Worm (Caenorhabditis elegans) whole organism, L3 larva: ENCODE results near the gene fbxc-27.

Source experiments
- R02D3.7 ChIP-seq: fragments of 150-350 bp; optimal IDR thresholded peaks from 2 replicates; lab custom pipeline; 2014; ENCODE audit warnings: missing biosample characterization, missing genetic modification characterization
- ZK546.5 ChIP-seq: sonication (generic microtip); optimal IDR thresholded peaks from 2 replicates; lab custom pipeline; 2017; ENCODE audit warnings: missing biosample characterization, missing genetic modification characterization
- ceh-28 ChIP-seq: fragments of 150-350 bp; optimal IDR thresholded peaks from 2 replicates; lab custom pipeline; 2014; ENCODE audit warnings: missing biosample characterization, missing genetic modification reagents, missing genetic modification characterization
- ceh-82 ChIP-seq: fragments of 150-350 bp; optimal IDR thresholded peaks from 2 replicates; lab custom pipeline; 2014; ENCODE audit warnings: missing biosample characterization, missing genetic modification characterization
- ceh-9 ChIP-seq: sonication (generic microtip); optimal IDR thresholded peaks from 2 replicates; lab custom pipeline; 2018; ENCODE audit warnings: missing biosample characterization, missing genetic modification characterization
- daf-12 ChIP-seq: fragments of 150-350 bp; optimal IDR thresholded peaks from 2 replicates; lab custom pipeline; 2014; ENCODE audit warnings: missing biosample characterization, missing genetic modification reagents, missing genetic modification characterization
- egl-27 ChIP-seq: sonication (generic microtip); optimal IDR thresholded peaks from 4 replicates; lab custom pipeline; 2017; ENCODE audit warnings: missing biosample characterization, missing genetic modification reagents, missing genetic modification characterization
- elt-2 ChIP-seq: sonication (generic microtip); optimal IDR thresholded peaks from 2 replicates; lab custom pipeline; 2016; ENCODE audit warnings: missing genetic modification reagents, mild to moderate bottlenecking, missing genetic modification characterization, missing compliant biosample characterization
- elt-3 ChIP-seq, 3 experiments: fragments of 150-350 bp in 1 of 3; sonication (generic microtip) in 2 of 3; optimal IDR thresholded peaks; 2 replicates in 2 of 3; 4 replicates in 1 of 3; lab custom pipeline; 2014 to 2017; ENCODE audit warnings: missing biosample characterization in 3 of 3, missing genetic modification characterization in 3 of 3
- fkh-2 ChIP-seq: fragments of 150-350 bp; optimal IDR thresholded peaks from 2 replicates; lab custom pipeline; 2014; ENCODE audit warnings: missing biosample characterization, missing genetic modification reagents, missing genetic modification characterization
- fos-1 ChIP-seq: fragments of 150-350 bp; optimal IDR thresholded peaks from 2 replicates; lab custom pipeline; 2014; ENCODE audit warnings: missing biosample characterization, missing genetic modification characterization
- hmg-11 ChIP-seq: sonication (generic microtip); optimal IDR thresholded peaks from 2 replicates; lab custom pipeline; 2016; ENCODE audit warnings: missing genetic modification characterization, missing compliant biosample characterization
- jun-1 ChIP-seq: fragments of 150-350 bp; optimal IDR thresholded peaks from 2 replicates; lab custom pipeline; 2014; ENCODE audit warnings: missing biosample characterization, missing genetic modification reagents, missing genetic modification characterization
- lin-15B ChIP-seq: fragments of 150-350 bp; optimal IDR thresholded peaks from 2 replicates; lab custom pipeline; 2014; ENCODE audit warnings: missing biosample characterization, missing genetic modification characterization
- lsy-12 ChIP-seq: sonication (generic microtip); optimal IDR thresholded peaks from 2 replicates; lab custom pipeline; 2016; ENCODE audit warnings: mild to moderate bottlenecking, missing genetic modification characterization, missing compliant biosample characterization
- mdl-1 ChIP-seq: fragments of 150-350 bp; optimal IDR thresholded peaks from 2 replicates; lab custom pipeline; 2014; ENCODE audit warnings: missing biosample characterization, missing genetic modification characterization
- mml-1 ChIP-seq: fragments of 150-350 bp; sonication (generic microtip); optimal IDR thresholded peaks from 3 replicates; lab custom pipeline; 2014; ENCODE audit warnings: missing biosample characterization, missing genetic modification characterization
- nfya-1 ChIP-seq: sonication (generic microtip); optimal IDR thresholded peaks from 2 replicates; lab custom pipeline; 2017; ENCODE audit warnings: missing genetic modification characterization, mild to moderate bottlenecking, missing compliant biosample characterization, antibody characterized with exemption, moderate library complexity; ENCODE audit not compliant: insufficient read depth
- nhr-11 ChIP-seq: fragments of 150-350 bp; optimal IDR thresholded peaks from 2 replicates; lab custom pipeline; 2014; ENCODE audit warnings: missing biosample characterization, missing genetic modification characterization
- nhr-28 ChIP-seq: fragments of 150-350 bp; optimal IDR thresholded peaks from 2 replicates; lab custom pipeline; 2014; ENCODE audit warnings: missing biosample characterization, missing genetic modification characterization
- nhr-43 ChIP-seq: sonication (generic microtip); optimal IDR thresholded peaks from 2 replicates; lab custom pipeline; 2016; ENCODE audit warnings: mild to moderate bottlenecking, missing genetic modification characterization, missing compliant biosample characterization; ENCODE audit not compliant: poor library complexity, severe bottlenecking
- nhr-76 ChIP-seq: fragments of 150-350 bp; sonication (generic microtip); optimal IDR thresholded peaks from 5 replicates; lab custom pipeline; 2014; ENCODE audit warnings: missing biosample characterization, missing genetic modification characterization
- pha-4 ChIP-seq: fragments of 150-350 bp; optimal IDR thresholded peaks from 2 replicates; lab custom pipeline; 2014; ENCODE audit warnings: missing biosample characterization, missing genetic modification reagents, missing genetic modification characterization
- pqm-1 ChIP-seq: fragments of 150-350 bp; optimal IDR thresholded peaks from 2 replicates; lab custom pipeline; 2017; ENCODE audit warnings: missing biosample characterization, missing genetic modification characterization, inconsistent platforms
- sea-2 ChIP-seq: fragments of 150-350 bp; sonication (generic microtip); optimal IDR thresholded peaks from 4 replicates; lab custom pipeline; 2014; ENCODE audit warnings: missing biosample characterization, missing genetic modification reagents, missing genetic modification characterization
- skn-1 ChIP-seq: fragments of 150-350 bp; optimal IDR thresholded peaks from 2 replicates; lab custom pipeline; 2014; ENCODE audit warnings: missing biosample characterization, missing genetic modification characterization
- snpc-4 ChIP-seq: fragments of 150-350 bp; optimal IDR thresholded peaks from 2 replicates; lab custom pipeline; 2014; ENCODE audit warnings: missing biosample characterization, missing genetic modification characterization
- unc-62 ChIP-seq: fragments of 150-350 bp; sonication (generic microtip); optimal IDR thresholded peaks from 4 replicates; lab custom pipeline; 2014; ENCODE audit warnings: missing biosample characterization, missing genetic modification reagents, missing genetic modification characterization
- ztf-11 ChIP-seq: fragments of 150-350 bp; optimal IDR thresholded peaks from 2 replicates; lab custom pipeline; 2014; ENCODE audit warnings: missing biosample characterization, missing genetic modification characterization

The fbxc-27 gene

ce11 chrII:880666-881226 is 28.8 kb upstream of the fbxc-27 start:
- TF ChIP-seq nhr-43 (tag; lab: Kevin White, UChicago) (no peak), snpc-4 (tag; lab: Kevin White, UChicago) (peak; percentile 23), ceh-9 (tag; lab: Kevin White, UChicago) (no peak), elt-2 (tag; lab: Kevin White, UChicago) (peak; percentile 87), mdl-1 (tag; lab: Kevin White, UChicago) (no peak), nfya-1 (tag; lab: Kevin White, UChicago) (no peak), pqm-1 (tag; lab: Kevin White, UChicago) (peak; percentile 46), sea-2 (GFP tag; lab: Kevin White, UChicago) (no peak)

DNA sequence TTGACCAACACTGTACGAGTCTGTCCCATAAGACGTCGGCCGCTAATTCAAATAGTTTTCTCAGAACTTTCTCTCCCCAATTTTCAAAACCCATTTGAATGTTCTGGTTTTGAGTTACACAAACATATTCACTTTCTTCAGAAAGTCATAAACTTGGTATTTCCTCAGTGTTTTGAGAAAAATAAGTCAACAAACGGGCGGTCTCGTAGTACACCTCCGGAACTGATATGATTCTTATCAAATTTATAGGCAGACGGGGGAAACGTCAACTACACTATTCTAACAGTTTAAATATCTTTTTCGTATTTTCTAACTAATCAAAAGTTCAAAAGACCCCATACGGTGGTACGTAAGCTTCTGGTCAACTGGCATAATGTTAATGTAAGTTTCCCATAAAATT is 25.4 kb upstream of the fbxc-27 start:
- TF ChIP-seq mdl-1 (tag; lab: Kevin White, UChicago), result no peak
- TF ChIP-seq elt-2 (tag; lab: Kevin White, UChicago), result peak; percentile 73
- no peak for TF ChIP-seq ztf-11 (tag; lab: Kevin White, UChicago)
- peak; percentile 2 for TF ChIP-seq pha-4 (tag; lab: Kevin White, UChicago)

- TF ChIP-seq nfya-1 (tag; lab: Kevin White, UChicago) (no peak), nhr-76 (tag; lab: Kevin White, UChicago) (no peak), elt-2 (tag; lab: Kevin White, UChicago) (peak; percentile 75), fkh-2 (tag; lab: Kevin White, UChicago) (no peak), ZK546.5 (tag; lab: Kevin White, UChicago) (no peak), lin-15B (tag; lab: Kevin White, UChicago) (no peak), snpc-4 (tag; lab: Kevin White, UChicago) (no peak), elt-3 (tag; optimal IDR thresholded peaks at IDR 0.05; lab: Kevin White, UChicago) (no peak), mdl-1 (tag; lab: Kevin White, UChicago) (no peak), pqm-1 (tag; lab: Kevin White, UChicago) (peak; percentile 13), pha-4 (tag; lab: Kevin White, UChicago) (peak; percentile 36)
Observed at ce11 chrII:888024-888423, 21.5 kb upstream of the fbxc-27 start, which contains the start of gene T07D3.4. TSS of gene T07D3.4 (plus strand) at chrII:888309.

DNA sequence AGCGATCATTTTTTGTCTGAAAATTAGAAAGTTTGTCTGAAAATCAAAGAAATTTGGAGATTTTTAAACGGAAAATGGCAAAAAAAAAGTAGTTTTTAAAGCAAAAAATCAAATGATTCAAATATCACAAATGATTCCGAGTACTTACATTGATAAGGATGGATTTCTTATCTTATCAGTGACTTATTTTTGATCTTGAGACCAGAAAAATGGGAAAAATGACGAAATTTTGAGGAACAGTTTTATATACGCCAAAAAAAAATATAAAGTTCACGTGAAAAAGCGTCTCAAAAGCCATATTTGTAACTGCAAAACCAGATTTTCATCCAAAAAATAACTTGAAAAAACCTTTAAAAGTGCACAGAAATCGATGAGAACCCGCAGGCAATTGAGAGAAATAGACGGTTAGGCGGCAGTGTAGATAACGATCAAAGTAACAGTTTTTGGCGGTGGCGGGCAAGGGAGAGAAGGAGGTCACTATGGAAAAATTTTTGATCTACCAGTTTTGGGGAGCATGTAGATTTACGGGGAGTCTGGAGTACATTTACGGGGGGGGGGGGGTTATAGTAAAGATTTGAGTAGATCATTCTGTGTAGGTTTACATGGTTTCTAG is 8.7 kb upstream of the fbxc-27 start, which contains the start of gene T07D3.9:
Gene T07D3.9, minus strand, starts transcription at position 194 of the 613 bp plus-strand sequence.
- TF ChIP-seq pqm-1 (tag; lab: Kevin White, UChicago), result peak; percentile 83
- no peak for TF ChIP-seq ceh-9 (tag; lab: Kevin White, UChicago)
- peak; percentile 38 for TF ChIP-seq egl-27
- TF ChIP-seq ceh-28 (tag; lab: Kevin White, UChicago), result peak; percentile 40
- peak; percentile 94 for TF ChIP-seq elt-2 (tag; lab: Kevin White, UChicago)
- no peak for TF ChIP-seq R02D3.7 (tag; lab: Kevin White, UChicago)
- peak; percentile 3 for TF ChIP-seq jun-1 (tag; lab: Kevin White, UChicago)
- no peak for TF ChIP-seq fos-1 (tag; lab: Kevin White, UChicago)
- TF ChIP-seq elt-3 (tag; optimal IDR thresholded peaks at IDR 0.05; lab: Kevin White, UChicago), result peak; percentile 6 to 87 (median 76)
- no peak for TF ChIP-seq nhr-11 (tag; lab: Kevin White, UChicago)
- TF ChIP-seq daf-12 (tag; lab: Kevin White, UChicago), result no peak

DNA sequence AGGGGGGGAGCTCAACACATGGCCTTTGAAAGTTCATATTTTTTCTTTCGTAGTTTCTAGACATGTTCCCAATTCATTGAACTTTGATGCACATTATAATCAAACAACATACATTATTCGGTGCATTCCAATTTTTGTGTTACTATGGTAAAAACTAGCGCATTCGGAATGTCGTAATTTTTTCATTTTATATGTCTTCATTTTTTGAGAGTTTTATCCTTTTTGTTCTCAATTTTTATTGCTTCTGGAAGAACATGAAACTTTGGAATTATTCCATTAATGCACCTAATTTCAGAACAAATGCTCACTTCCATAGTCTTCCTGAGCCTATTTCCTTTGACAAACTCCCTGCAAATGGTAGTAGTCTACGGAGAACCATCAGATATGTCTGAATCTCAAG is 7.9 kb upstream of the fbxc-27 start, which contains the start of gene T07D3.2:
Gene T07D3.2, plus strand, starts transcription at position 301 of the 400 bp plus-strand sequence.
- TF ChIP-seq nhr-76 (tag; lab: Kevin White, UChicago), result no peak
- TF ChIP-seq lsy-12 (tag; lab: Kevin White, UChicago), result no peak
- no peak for TF ChIP-seq daf-12 (tag; lab: Kevin White, UChicago)
- no peak for TF ChIP-seq fos-1 (tag; lab: Kevin White, UChicago)
- TF ChIP-seq nhr-28 (tag; lab: Kevin White, UChicago), result no peak
- TF ChIP-seq ceh-82, result no peak
- TF ChIP-seq skn-1 (tag; lab: Kevin White, UChicago), result no peak
- TF ChIP-seq egl-27, result no peak
- TF ChIP-seq unc-62, result no peak
- no peak for TF ChIP-seq ceh-9 (tag; lab: Kevin White, UChicago)
- TF ChIP-seq hmg-11 (tag; lab: Kevin White, UChicago), result no peak
- TF ChIP-seq jun-1 (tag; lab: Kevin White, UChicago), result no peak
- TF ChIP-seq mml-1 (tag; lab: Kevin White, UChicago), result no peak
